Fruit fly (Drosophila melanogaster) whole organism, embryonic: ENCODE results near the gene CG14721.

Experiments
- C15 ChIP-seq: fragments of 200-800 bp; sonication (Bioruptor generic); IDR thresholded peaks from 3 replicates; pipeline ENCODE4 v1.3.6; 2022; ENCODE audit warnings: missing biosample characterization, missing genetic modification characterization
- CG11093 ChIP-seq: fragments of 200-800 bp; sonication (Bioruptor generic); IDR thresholded peaks from 3 replicates; pipeline ENCODE4 v1.3.6; 2022; ENCODE audit warnings: missing biosample characterization, missing genetic modification characterization
- CG11456 ChIP-seq: fragments of 200-800 bp; sonication (Bioruptor generic); IDR thresholded peaks from 3 replicates; pipeline ENCODE4 v1.3.6; 2022; ENCODE audit warnings: missing biosample characterization, missing genetic modification characterization
- CG12236 ChIP-seq: fragments of 200-800 bp; sonication (Bioruptor generic); optimal IDR thresholded peaks from 2 replicates; lab custom pipeline; 2016; ENCODE audit warnings: missing biosample characterization, missing genetic modification characterization
- CG15479 ChIP-seq: fragments of 200-800 bp; sonication (Bioruptor generic); optimal IDR thresholded peaks from 3 replicates; lab custom pipeline; 2019; ENCODE audit warnings: missing biosample characterization, mild to moderate bottlenecking, missing genetic modification characterization, moderate library complexity
- CG15696 ChIP-seq: fragments of 200-800 bp; sonication (Bioruptor generic); optimal IDR thresholded peaks from 2 replicates; lab custom pipeline; 2019; ENCODE audit warnings: missing biosample characterization, mild to moderate bottlenecking, missing genetic modification characterization, moderate library complexity
- CG1602 ChIP-seq: fragments of 200-800 bp; sonication (Bioruptor generic); optimal IDR thresholded peaks from 3 replicates; lab custom pipeline; 2016; ENCODE audit warnings: missing biosample characterization, missing genetic modification characterization
- CG17359 ChIP-seq: fragments of 200-800 bp; sonication (Bioruptor generic); optimal IDR thresholded peaks from 3 replicates; lab custom pipeline; 2018; ENCODE audit warnings: missing biosample characterization, mild to moderate bottlenecking, missing genetic modification characterization, moderate library complexity
- CG2199 ChIP-seq: fragments of 200-800 bp; sonication (Bioruptor generic); IDR thresholded peaks from 3 replicates; pipeline ENCODE4 v1.3.6; 2022; ENCODE audit warnings: missing biosample characterization, missing genetic modification characterization
- CG32767 ChIP-seq: fragments of 200-800 bp; sonication (Bioruptor generic); IDR thresholded peaks from 2 replicates; pipeline ENCODE4 v1.3.6; 2022; ENCODE audit warnings: missing biosample characterization, missing genetic modification characterization
- CG34376 ChIP-seq: fragments of 200-800 bp; sonication (Bioruptor generic); optimal IDR thresholded peaks from 2 replicates; lab custom pipeline; 2018; ENCODE audit warnings: missing biosample characterization, mild to moderate bottlenecking, missing genetic modification characterization
- CG4707 ChIP-seq: fragments of 200-800 bp; sonication (Bioruptor generic); optimal IDR thresholded peaks from 2 replicates; lab custom pipeline; 2018; ENCODE audit warnings: missing biosample characterization, mild to moderate bottlenecking, missing genetic modification characterization, moderate library complexity
- CG7372 ChIP-seq: fragments of 200-800 bp; sonication (Bioruptor generic); IDR thresholded peaks from 2 replicates; pipeline ENCODE4 v1.3.6; 2022; ENCODE audit warnings: missing biosample characterization, missing genetic modification characterization
- CG9797 ChIP-seq: fragments of 200-800 bp; sonication (Bioruptor generic); optimal IDR thresholded peaks from 3 replicates; lab custom pipeline; 2018; ENCODE audit warnings: missing biosample characterization, mild to moderate bottlenecking, missing genetic modification characterization
- D ChIP-seq, 2 experiments: fragments of 200-800 bp in 1 of 2; fragments of >200 bp in 1 of 2; sonication (Bioruptor generic) in 1 of 2; optimal IDR thresholded peaks; 2 replicates in 1 of 2; 3 replicates in 1 of 2; lab custom pipeline; 2017; ENCODE audit warnings: mild to moderate bottlenecking in 1 of 2, missing biosample characterization in 1 of 2, missing genetic modification characterization in 1 of 2, missing genetic modification reagents in 1 of 2
- Ets65A ChIP-seq: fragments of 200-800 bp; sonication (Bioruptor generic); peaks from one replicate; lab custom pipeline; 2016; ENCODE audit warnings: missing biosample characterization, missing genetic modification characterization
- Hr78 ChIP-seq, 2 experiments: fragments of 200-800 bp in 1 of 2; fragments of >200 bp in 1 of 2; sonication (Bioruptor generic) in 1 of 2; optimal IDR thresholded peaks; 2 replicates each; lab custom pipeline; 2017 to 2019; ENCODE audit warnings: missing biosample characterization in 2 of 2, missing genetic modification characterization in 2 of 2, mild to moderate bottlenecking in 1 of 2, moderate library complexity in 1 of 2
- Hsf ChIP-seq: fragments of 200-800 bp; sonication (Bioruptor generic); optimal IDR thresholded peaks from 3 replicates; lab custom pipeline; 2016; ENCODE audit warnings: missing biosample characterization, missing genetic modification characterization
- Lpt ChIP-seq: fragments of >200 bp; optimal IDR thresholded peaks from 2 replicates; lab custom pipeline; 2018; ENCODE audit warnings: missing biosample characterization, missing genetic modification characterization
- Nf-YA ChIP-seq: fragments of 200-800 bp; sonication (Bioruptor generic); IDR thresholded peaks from 2 replicates; pipeline ENCODE4 v1.3.6; 2022; ENCODE audit warnings: missing biosample characterization, missing genetic modification characterization
- Opbp ChIP-seq: fragments of 200-800 bp; sonication (Bioruptor generic); IDR thresholded peaks from 3 replicates; pipeline ENCODE4 v1.3.6; 2022; ENCODE audit warnings: missing biosample characterization, missing genetic modification characterization; ENCODE audit not compliant: partially characterized antibody
- Sry-β ChIP-seq: fragments of 200-800 bp; sonication (Bioruptor generic); optimal IDR thresholded peaks from 2 replicates; lab custom pipeline; 2018; ENCODE audit warnings: missing biosample characterization, mild to moderate bottlenecking, missing genetic modification characterization, moderate library complexity
- Stat92E ChIP-seq, 3 experiments: fragments of >200 bp in 2 of 3; fragments of 200-800 bp in 1 of 3; sonication (Bioruptor generic) in 1 of 3; optimal IDR thresholded peaks; 2 replicates each; lab custom pipeline; 2017 to 2019; ENCODE audit warnings: missing biosample characterization in 3 of 3, missing genetic modification characterization in 3 of 3, mild to moderate bottlenecking in 1 of 3, moderate library complexity in 1 of 3
- bigmax ChIP-seq: fragments of 200-800 bp; sonication (Bioruptor generic); optimal IDR thresholded peaks from 2 replicates; lab custom pipeline; 2018; ENCODE audit warnings: missing biosample characterization, mild to moderate bottlenecking, missing genetic modification characterization
- cad ChIP-seq: fragments of >200 bp; optimal IDR thresholded peaks from 2 replicates; lab custom pipeline; 2017; ENCODE audit warnings: missing biosample characterization, missing genetic modification characterization
- chif ChIP-seq, 2 experiments: fragments of 200-800 bp; sonication (Bioruptor generic); optimal IDR thresholded peaks; 3 replicates each; lab custom pipeline; 2016; ENCODE audit warnings: missing biosample characterization in 2 of 2, missing genetic modification characterization in 2 of 2
- fd102C ChIP-seq: fragments of 200-800 bp; sonication (Bioruptor generic); optimal IDR thresholded peaks from 2 replicates; lab custom pipeline; 2018; ENCODE audit warnings: missing biosample characterization, mild to moderate bottlenecking, missing genetic modification characterization, moderate library complexity
- fu2 ChIP-seq: fragments of 200-800 bp; sonication (Bioruptor generic); optimal IDR thresholded peaks from 2 replicates; lab custom pipeline; 2016; ENCODE audit warnings: missing biosample characterization, missing genetic modification characterization
- grn ChIP-seq: fragments of 200-800 bp; sonication (Bioruptor generic); optimal IDR thresholded peaks from 3 replicates; lab custom pipeline; 2017; ENCODE audit warnings: missing biosample characterization, missing genetic modification characterization
- kay ChIP-seq: fragments of 200-800 bp; sonication (Bioruptor generic); optimal IDR thresholded peaks from 2 replicates; lab custom pipeline; 2016; ENCODE audit warnings: missing biosample characterization, missing genetic modification characterization
- kni ChIP-seq: fragments of 200-800 bp; sonication (Bioruptor generic); optimal IDR thresholded peaks from 3 replicates; lab custom pipeline; 2017; ENCODE audit warnings: mild to moderate bottlenecking, missing biosample characterization, missing genetic modification reagents, missing genetic modification characterization
- lab ChIP-seq: fragments of 200-800 bp; sonication (Bioruptor generic); optimal IDR thresholded peaks from 3 replicates; lab custom pipeline; 2017; ENCODE audit warnings: missing biosample characterization, missing genetic modification characterization, mild to moderate bottlenecking, moderate library complexity, missing genetic modification reagents
- lbe ChIP-seq: fragments of 200-800 bp; sonication (Bioruptor generic); optimal IDR thresholded peaks from 2 replicates; lab custom pipeline; 2016; ENCODE audit warnings: missing biosample characterization, mild to moderate bottlenecking, missing genetic modification characterization
- oc ChIP-seq: fragments of 200-800 bp; sonication (Bioruptor generic); optimal IDR thresholded peaks from 2 replicates; lab custom pipeline; 2018; ENCODE audit warnings: missing biosample characterization, mild to moderate bottlenecking, missing genetic modification characterization, moderate library complexity
- pros ChIP-seq: fragments of 200-800 bp; sonication (Bioruptor generic); optimal IDR thresholded peaks from 3 replicates; lab custom pipeline; 2019; ENCODE audit warnings: missing biosample characterization, mild to moderate bottlenecking, missing genetic modification characterization, moderate library complexity
- psq ChIP-seq: fragments of 200-800 bp; sonication (Bioruptor generic); optimal IDR thresholded peaks from 2 replicates; lab custom pipeline; 2017; ENCODE audit warnings: missing biosample characterization, missing genetic modification characterization
- so ChIP-seq: fragments of 200-800 bp; sonication (Bioruptor generic); IDR thresholded peaks from 3 replicates; pipeline ENCODE4 v1.3.6; 2022; ENCODE audit warnings: missing biosample characterization, missing genetic modification characterization
- tll ChIP-seq, 2 experiments: fragments of 200-800 bp in 1 of 2; fragments of >200 bp in 1 of 2; sonication (Bioruptor generic) in 1 of 2; optimal IDR thresholded peaks; 2 replicates each; lab custom pipeline; 2017 to 2019; ENCODE audit warnings: missing biosample characterization in 2 of 2, missing genetic modification characterization in 2 of 2, mild to moderate bottlenecking in 1 of 2, moderate library complexity in 1 of 2
- twi ChIP-seq: fragments of 200-800 bp; optimal IDR thresholded peaks from 2 replicates; lab custom pipeline; 2019; ENCODE audit warnings: missing biosample characterization, mild to moderate bottlenecking, missing genetic modification characterization, moderate library complexity
- zen ChIP-seq: fragments of 200-800 bp; sonication (Bioruptor generic); optimal IDR thresholded peaks from 3 replicates; lab custom pipeline; 2018; ENCODE audit warnings: missing biosample characterization, mild to moderate bottlenecking, missing genetic modification characterization, moderate library complexity

The CG14721 gene

DNA sequence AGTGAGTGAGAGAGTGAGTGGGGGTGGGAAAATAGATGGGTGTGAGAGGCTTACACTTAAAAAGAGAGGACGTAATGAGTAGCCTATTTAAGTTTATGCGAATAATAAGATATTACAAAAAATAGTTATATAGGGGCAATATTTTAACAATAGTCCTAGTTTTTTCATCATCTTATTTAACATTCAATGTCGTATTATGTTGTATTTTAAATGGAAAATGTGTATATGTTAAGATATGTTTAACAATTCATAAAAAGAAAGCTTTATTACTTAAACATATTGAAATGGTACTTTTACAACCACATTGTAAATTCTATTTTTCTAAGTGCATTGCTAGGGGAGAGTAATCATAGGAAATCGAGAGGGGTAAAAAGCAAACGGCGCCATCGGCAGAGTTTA is 38.8 kb downstream of the CG14721 start (continued):
- no peak for TF ChIP-seq CG9797 (GFP tag; lab: Kevin White, UChicago)
- peak in 1 of 2 experiments; percentile 55 for TF ChIP-seq chif (GFP tag; optimal IDR thresholded peaks at IDR 0.05; lab: Kevin White, UChicago)
- no peak for TF ChIP-seq fd102C (GFP tag; lab: Kevin White, UChicago)

DNA sequence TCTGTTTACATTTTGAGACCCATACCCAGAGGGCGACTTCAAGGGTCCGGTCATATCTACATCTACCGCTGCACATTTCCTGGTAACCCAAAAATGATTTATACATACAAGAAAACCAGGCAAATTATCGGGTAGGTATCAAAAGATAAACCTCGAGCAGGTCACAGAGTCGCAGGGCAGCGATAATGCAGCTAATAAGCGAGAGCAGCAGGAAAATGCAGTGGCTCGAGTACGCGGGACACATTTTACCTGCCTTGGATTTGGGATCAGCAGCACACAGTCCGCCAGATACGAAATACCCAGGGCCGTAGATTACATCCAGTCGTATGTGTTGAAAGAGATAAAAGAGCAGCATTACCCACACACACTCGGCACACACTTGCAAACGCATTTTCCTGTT is 40.0 kb downstream of the CG14721 start:
- TF ChIP-seq CG1602 (GFP tag; lab: Kevin White, UChicago) (no peak), D (optimal IDR thresholded peaks at IDR 0.05; lab: Kevin White, UChicago) (peak; percentile 45), D (GFP tag; optimal IDR thresholded peaks at IDR 0.05; lab: Kevin White, UChicago) (no peak), kni (GFP tag; lab: Kevin White, UChicago) (peak; percentile 85), CG11456 (GFP tag; lab: Robert Waterston, UW) (no peak), bigmax (GFP tag; lab: Kevin White, UChicago) (no peak), C15 (GFP tag; lab: Robert Waterston, UW) (no peak), Nf-YA (GFP tag; lab: Robert Waterston, UW) (no peak), CG15479 (peak; percentile 91), fu2 (GFP tag; lab: Kevin White, UChicago) (no peak), lbe (GFP tag; lab: Kevin White, UChicago) (no peak), CG12236 (GFP tag; lab: Kevin White, UChicago) (no peak), Lpt (GFP tag; lab: Kevin White, UChicago) (peak; percentile 90), CG4707 (no peak), lab (GFP tag; lab: Kevin White, UChicago) (no peak), so (GFP tag; lab: Robert Waterston, UW) (no peak), Hsf (no peak), cad (GFP tag; lab: Kevin White, UChicago) (peak; percentile 43), psq (GFP tag; lab: Kevin White, UChicago) (no peak), pros (GFP tag; lab: Kevin White, UChicago) (peak; percentile 33), zen (tag; lab: Kevin White, UChicago) (peak; percentile 53), grn (GFP tag; lab: Kevin White, UChicago) (peak; percentile 76), kay (GFP tag; lab: Kevin White, UChicago) (no peak), Stat92E (GFP tag; optimal IDR thresholded peaks at IDR 0.05; lab: Kevin White, UChicago) (peak in 1 of 3 experiments; percentile 62), CG15696 (tag; lab: Kevin White, UChicago) (peak; percentile 4), oc (tag; lab: Kevin White, UChicago) (peak; percentile 5), Sry-β (no peak), Opbp (GFP tag; lab: Robert Waterston, UW) (no peak), tll (GFP tag; optimal IDR thresholded peaks at IDR 0.05; lab: Kevin White, UChicago) (peak in 1 of 2 experiments; percentile 86), twi (tag; lab: Kevin White, UChicago) (peak; percentile 58), CG17359 (no peak), CG2199 (GFP tag; lab: Robert Waterston, UW) (0 out of 3 replicates have a peak, but pooled peaks have one; percentile 79), Ets65A (GFP tag; lab: Kevin White, UChicago) (peak; percentile 45), Hr78 (GFP tag; optimal IDR thresholded peaks at IDR 0.05; lab: Kevin White, UChicago) (peak in 1 of 2 experiments; percentile 28), CG32767 (GFP tag; lab: Robert Waterston, UW) (no peak), CG34376 (GFP tag; lab: Kevin White, UChicago) (no peak), CG11093 (GFP tag; lab: Robert Waterston, UW) (no peak), CG7372 (GFP tag; lab: Robert Waterston, UW) (no peak)
